In the genomic region with DNA sequence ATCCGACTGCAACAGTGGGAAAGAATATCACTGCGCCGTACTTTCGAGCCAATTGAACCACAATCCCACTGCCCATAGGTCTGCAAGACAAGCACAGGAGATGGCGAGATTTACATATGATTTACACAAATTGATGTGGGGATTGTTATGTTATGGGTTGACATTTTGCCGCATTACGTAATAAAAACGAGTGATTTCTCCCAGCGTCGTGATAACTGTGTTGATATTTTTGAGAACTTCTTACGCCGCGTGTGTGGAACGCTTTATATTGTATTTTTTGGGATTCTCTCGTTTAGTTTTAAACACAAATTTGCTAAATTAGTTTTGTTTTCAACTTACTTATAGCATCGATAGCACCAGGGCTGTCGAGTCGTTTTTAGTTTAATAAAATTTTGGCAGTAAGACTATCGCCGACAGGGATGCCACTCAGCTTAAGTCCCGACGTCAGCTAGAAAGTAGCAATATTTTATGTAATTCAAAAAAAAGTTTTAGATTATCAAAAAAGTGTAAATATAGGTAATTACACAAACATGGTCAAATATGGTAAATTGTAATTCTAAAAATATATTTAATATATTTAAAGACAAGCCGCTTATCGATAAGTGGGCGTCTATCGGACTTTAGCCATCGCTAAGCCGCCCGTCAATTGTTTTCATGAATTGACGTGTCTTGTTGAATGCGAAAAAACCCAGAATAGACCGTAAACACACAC, we compare ENCODE assay signal across 1 fruit fly cellular context.
TF ChIP-seq lines count a peak whose summit lies in the region.

A gene (minus strand): TSS at position 388 of the 712 bp plus-strand sequence.
A gene (minus strand): TSS at position 388 of the 712 bp plus-strand sequence.
A gene (plus strand): TSS at position 621 of the 712 bp plus-strand sequence.

TF ChIP-seq in whole organism, embryonic, 481 proteins besides CTCF, POLR2A, EP300 and RAD21 (continued from another document and continues in another):
- no peak for TF ChIP-seq pfk (GFP tag; optimal IDR thresholded peaks at IDR 0.05; lab: Kevin White, UChicago)
- TF ChIP-seq ase (GFP tag; IDR thresholded peaks at IDR 0.05; lab: Robert Waterston, UW) = no peak
- TF ChIP-seq CG10209 (GFP tag; optimal IDR thresholded peaks at IDR 0.05; lab: Kevin White, UChicago) = peak; percentile 25
- peak; percentile 82 for TF ChIP-seq CG2116 (GFP tag; optimal IDR thresholded peaks at IDR 0.05; lab: Kevin White, UChicago)
- TF ChIP-seq chif (GFP tag; optimal IDR thresholded peaks at IDR 0.05; lab: Kevin White, UChicago) = peak in 1 of 2 experiments; percentile 31
- peak; percentile 33 for TF ChIP-seq CG18476 (GFP tag; optimal IDR thresholded peaks at IDR 0.05; lab: Kevin White, UChicago)
- no peak for TF ChIP-seq ranshi (GFP tag; IDR thresholded peaks at IDR 0.05; lab: Robert Waterston, UW)
- TF ChIP-seq CG13123 (GFP tag; optimal IDR thresholded peaks at IDR 0.05; lab: Kevin White, UChicago) = no peak
- peak; percentile 64 for TF ChIP-seq CG31441 (GFP tag; IDR thresholded peaks at IDR 0.05; lab: Robert Waterston, UW)
- TF ChIP-seq grn (GFP tag; optimal IDR thresholded peaks at IDR 0.05; lab: Kevin White, UChicago) = no peak
- TF ChIP-seq CG13775 (GFP tag; optimal IDR thresholded peaks at IDR 0.05; lab: Kevin White, UChicago) = peak; percentile 65
- no peak for TF ChIP-seq CG42726 (GFP tag; IDR thresholded peaks at IDR 0.05; lab: Robert Waterston, UW; ENCODE audit: partially characterized antibody)
- no peak for TF ChIP-seq CG8944 (GFP tag; optimal IDR thresholded peaks at IDR 0.05; lab: Kevin White, UChicago)
- TF ChIP-seq tin (GFP tag; optimal IDR thresholded peaks at IDR 0.05; lab: Kevin White, UChicago) = peak; percentile 57
- peak; percentile 46 for TF ChIP-seq gcm (GFP tag; optimal IDR thresholded peaks at IDR 0.05; lab: Kevin White, UChicago)
- TF ChIP-seq Camta (GFP tag; optimal IDR thresholded peaks at IDR 0.05; lab: Kevin White, UChicago) = no peak
- TF ChIP-seq CG15696 (tag; optimal IDR thresholded peaks at IDR 0.05; lab: Kevin White, UChicago) = peak; percentile 73
- TF ChIP-seq CG8924 (tag; optimal IDR thresholded peaks at IDR 0.05; lab: Kevin White, UChicago) = peak; percentile 68
- TF ChIP-seq CG14441 (GFP tag; IDR thresholded peaks at IDR 0.05; lab: Robert Waterston, UW) = peak; percentile 15; the same call in 1 of the 2 replicates
- TF ChIP-seq scrt (GFP tag; optimal IDR thresholded peaks at IDR 0.05; lab: Kevin White, UChicago) = peak; percentile 25
- TF ChIP-seq Eip74EF (GFP tag; optimal IDR thresholded peaks at IDR 0.05; lab: Kevin White, UChicago) = peak in 1 of 2 experiments; percentile 23
- peak; percentile 33 for TF ChIP-seq Meics (GFP tag; optimal IDR thresholded peaks at IDR 0.05; lab: Kevin White, UChicago)
- no peak for TF ChIP-seq kah (GFP tag; optimal IDR thresholded peaks at IDR 0.05; lab: Kevin White, UChicago)
- no peak for TF ChIP-seq crol (GFP tag; IDR thresholded peaks at IDR 0.05; lab: Robert Waterston, UW)
- peak; percentile 63 for TF ChIP-seq CG15601 (tag; optimal IDR thresholded peaks at IDR 0.05; lab: Kevin White, UChicago)
- TF ChIP-seq CG1832 (GFP tag; optimal IDR thresholded peaks at IDR 0.05; lab: Kevin White, UChicago) = no peak
- peak; percentile 73 for TF ChIP-seq slbo (GFP tag; IDR thresholded peaks at IDR 0.05; lab: Robert Waterston, UW)
- TF ChIP-seq nmo (GFP tag; optimal IDR thresholded peaks at IDR 0.05; lab: Kevin White, UChicago) = peak; percentile 73
- no peak for TF ChIP-seq CG8089 (GFP tag; optimal IDR thresholded peaks at IDR 0.05; lab: Kevin White, UChicago)
- peak; percentile 62 for TF ChIP-seq CG4424 (GFP tag; optimal IDR thresholded peaks at IDR 0.05; lab: Kevin White, UChicago)
- peak; percentile 62 for TF ChIP-seq CG18262 (tag; optimal IDR thresholded peaks at IDR 0.05; lab: Kevin White, UChicago)
- TF ChIP-seq tgo (GFP tag; IDR thresholded peaks at IDR 0.05; lab: Robert Waterston, UW) = peak; percentile 53; the same call in 2 of the 3 replicates
- TF ChIP-seq Dfd (GFP tag; optimal IDR thresholded peaks at IDR 0.05; lab: Kevin White, UChicago) = no peak
- TF ChIP-seq Abd-B (GFP tag; optimal IDR thresholded peaks at IDR 0.05; lab: Kevin White, UChicago) = peak; percentile 65
- peak; percentile 45 for TF ChIP-seq Blimp-1 (GFP tag; optimal IDR thresholded peaks at IDR 0.05; lab: Kevin White, UChicago)
- TF ChIP-seq az2 (GFP tag; optimal IDR thresholded peaks at IDR 0.05; lab: Kevin White, UChicago) = peak; percentile 55
- TF ChIP-seq amos (GFP tag; IDR thresholded peaks at IDR 0.05; lab: Robert Waterston, UW; ENCODE audit: partially characterized antibody) = peak; percentile 57
- TF ChIP-seq Hmx (GFP tag; optimal IDR thresholded peaks at IDR 0.05; lab: Kevin White, UChicago) = no peak
- TF ChIP-seq CG30403 (GFP tag; optimal IDR thresholded peaks at IDR 0.05; lab: Kevin White, UChicago) = peak; percentile 75
- peak; percentile 72 for TF ChIP-seq CG13424 (tag; optimal IDR thresholded peaks at IDR 0.05; lab: Kevin White, UChicago)
- TF ChIP-seq CG9797 (GFP tag; optimal IDR thresholded peaks at IDR 0.05; lab: Kevin White, UChicago) = peak; percentile 22
- TF ChIP-seq NfI (GFP tag; optimal IDR thresholded peaks at IDR 0.05; lab: Kevin White, UChicago) = peak; percentile 43
- peak; percentile 55 for TF ChIP-seq ssp (GFP tag; IDR thresholded peaks at IDR 0.05; lab: Robert Waterston, UW)
- peak; percentile 26 for TF ChIP-seq CG7556 (GFP tag; optimal IDR thresholded peaks at IDR 0.05; lab: Kevin White, UChicago)
- TF ChIP-seq H15 (GFP tag; IDR thresholded peaks at IDR 0.05; lab: Robert Waterston, UW) = 0 out of 3 replicates have a peak, but pooled peaks have one; percentile 14
- peak; percentile 17 for TF ChIP-seq CG18619 (GFP tag; optimal IDR thresholded peaks at IDR 0.05; lab: Kevin White, UChicago)
- TF ChIP-seq p53 (GFP tag; optimal IDR thresholded peaks at IDR 0.05; lab: Kevin White, UChicago) = peak; percentile 68
- no peak for TF ChIP-seq chinmo (GFP tag; IDR thresholded peaks at IDR 0.05; lab: Robert Waterston, UW; ENCODE audit: partially characterized antibody)
- peak; percentile 51 for TF ChIP-seq sisA (GFP tag; IDR thresholded peaks at IDR 0.05; lab: Robert Waterston, UW)
- TF ChIP-seq prd (optimal IDR thresholded peaks at IDR 0.05; lab: Kevin White, UChicago) = no peak
- TF ChIP-seq prd (GFP tag; IDR thresholded peaks at IDR 0.05; lab: Robert Waterston, UW) = peak; percentile 65
- 0 out of 3 replicates have a peak, but pooled peaks have one; percentile 18 for TF ChIP-seq Optix (GFP tag; IDR thresholded peaks at IDR 0.05; lab: Robert Waterston, UW)
- peak; percentile 39 for TF ChIP-seq tap (tag; optimal IDR thresholded peaks at IDR 0.05; lab: Kevin White, UChicago)
- peak; percentile 53 for TF ChIP-seq zen (tag; optimal IDR thresholded peaks at IDR 0.05; lab: Kevin White, UChicago)
- 0 out of 2 replicates have a peak, but pooled peaks have one; percentile 42 for TF ChIP-seq CG17328 (GFP tag; IDR thresholded peaks at IDR 0.05; lab: Robert Waterston, UW)
- TF ChIP-seq CG6765 (GFP tag; optimal IDR thresholded peaks at IDR 0.05; lab: Kevin White, UChicago) = peak; percentile 30
- no peak for TF ChIP-seq Kr (GFP tag; optimal IDR thresholded peaks at IDR 0.05; lab: Kevin White, UChicago)
- peak; percentile 64 for TF ChIP-seq ind (GFP tag; optimal IDR thresholded peaks at IDR 0.05; lab: Kevin White, UChicago)
- peak; percentile 40 for TF ChIP-seq Fer2 (tag; optimal IDR thresholded peaks at IDR 0.05; lab: Kevin White, UChicago)
- TF ChIP-seq BtbVII (GFP tag; optimal IDR thresholded peaks at IDR 0.05; lab: Kevin White, UChicago) = no peak
- TF ChIP-seq CG11247 (GFP tag; IDR thresholded peaks at IDR 0.05; lab: Robert Waterston, UW) = peak; percentile 32; the same call in 1 of the 2 replicates
- TF ChIP-seq Hr39 (optimal IDR thresholded peaks at IDR 0.05; lab: Kevin White, UChicago) = no peak
- no peak for TF ChIP-seq Dip2 (GFP tag; IDR thresholded peaks at IDR 0.05; lab: Robert Waterston, UW)
- no peak for TF ChIP-seq tll (GFP tag; optimal IDR thresholded peaks at IDR 0.05; lab: Kevin White, UChicago)
- TF ChIP-seq BEAF-32 (GFP tag; optimal IDR thresholded peaks at IDR 0.05; lab: Kevin White, UChicago) = peak; percentile 75
- TF ChIP-seq Ets97D (GFP tag; optimal IDR thresholded peaks at IDR 0.05; lab: Kevin White, UChicago) = peak; percentile 44
- peak; percentile 55; the same call in 1 of the 3 replicates for TF ChIP-seq zfh1 (GFP tag; IDR thresholded peaks at IDR 0.05; lab: Robert Waterston, UW)
- peak; percentile 54 for TF ChIP-seq lbe (GFP tag; optimal IDR thresholded peaks at IDR 0.05; lab: Kevin White, UChicago)
- TF ChIP-seq NFAT (GFP tag; IDR thresholded peaks at IDR 0.05; lab: Robert Waterston, UW) = peak; percentile 44; the same call in 1 of the 2 replicates
- peak; percentile 65; the same call in 1 of the 2 replicates for TF ChIP-seq unc-4 (GFP tag; IDR thresholded peaks at IDR 0.05; lab: Robert Waterston, UW; ENCODE audit: partially characterized antibody)
- peak; percentile 13 for TF ChIP-seq sd (tag; optimal IDR thresholded peaks at IDR 0.05; lab: Kevin White, UChicago)
- TF ChIP-seq CG8388 (GFP tag; optimal IDR thresholded peaks at IDR 0.05; lab: Kevin White, UChicago) = peak; percentile 52
- TF ChIP-seq ro (GFP tag; IDR thresholded peaks at IDR 0.05; lab: Robert Waterston, UW) = no peak
- peak; percentile 65 for TF ChIP-seq CG11504 (tag; optimal IDR thresholded peaks at IDR 0.05; lab: Kevin White, UChicago)
- peak; percentile 33 for TF ChIP-seq D19A (tag; optimal IDR thresholded peaks at IDR 0.05; lab: Kevin White, UChicago)
- no peak for TF ChIP-seq lov (optimal IDR thresholded peaks at IDR 0.05; lab: Kevin White, UChicago)
- no peak for TF ChIP-seq lov (GFP tag; IDR thresholded peaks at IDR 0.05; lab: Robert Waterston, UW)
- TF ChIP-seq CG11456 (GFP tag; IDR thresholded peaks at IDR 0.05; lab: Robert Waterston, UW) = peak; percentile 16; the same call in 1 of the 3 replicates
- no peak for TF ChIP-seq Mrtf (GFP tag; IDR thresholded peaks at IDR 0.05; lab: Robert Waterston, UW)
- peak; percentile 60 for TF ChIP-seq CG7372 (GFP tag; IDR thresholded peaks at IDR 0.05; lab: Robert Waterston, UW)
- peak; percentile 78 for TF ChIP-seq Sry-δ (GFP tag; optimal IDR thresholded peaks at IDR 0.05; lab: Kevin White, UChicago)
- peak; percentile 11 for TF ChIP-seq CG7786 (GFP tag; optimal IDR thresholded peaks at IDR 0.05; lab: Kevin White, UChicago)
- no peak for TF ChIP-seq Mes4 (GFP tag; optimal IDR thresholded peaks at IDR 0.05; lab: Kevin White, UChicago)
- TF ChIP-seq sob (GFP tag; IDR thresholded peaks at IDR 0.05; lab: Robert Waterston, UW) = peak; percentile 73
- peak; percentile 45 for TF ChIP-seq vfl (GFP tag; optimal IDR thresholded peaks at IDR 0.05; lab: Kevin White, UChicago)
- TF ChIP-seq CG34376 (GFP tag; optimal IDR thresholded peaks at IDR 0.05; lab: Kevin White, UChicago) = no peak
- peak; percentile 8 for TF ChIP-seq CG16815 (GFP tag; optimal IDR thresholded peaks at IDR 0.05; lab: Kevin White, UChicago)
- peak; percentile 14 for TF ChIP-seq shn (GFP tag; optimal IDR thresholded peaks at IDR 0.05; lab: Kevin White, UChicago)
- peak; percentile 47 for TF ChIP-seq Fer3 (tag; optimal IDR thresholded peaks at IDR 0.05; lab: Kevin White, UChicago)
- no peak for TF ChIP-seq mirr (GFP tag; optimal IDR thresholded peaks at IDR 0.05; lab: Kevin White, UChicago)
- TF ChIP-seq CG33557 (GFP tag; optimal IDR thresholded peaks at IDR 0.05; lab: Kevin White, UChicago) = peak; percentile 29
- no peak for TF ChIP-seq CG17912 (GFP tag; optimal IDR thresholded peaks at IDR 0.05; lab: Kevin White, UChicago)
- TF ChIP-seq bab2 (GFP tag; optimal IDR thresholded peaks at IDR 0.05; lab: Kevin White, UChicago) = peak; percentile 24
- no peak for TF ChIP-seq CG10274 (GFP tag; optimal IDR thresholded peaks at IDR 0.05; lab: Kevin White, UChicago)
- TF ChIP-seq CG17186 (GFP tag; optimal IDR thresholded peaks at IDR 0.05; lab: Kevin White, UChicago) = peak; percentile 8
- TF ChIP-seq CG10267 (tag; optimal IDR thresholded peaks at IDR 0.05; lab: Kevin White, UChicago) = peak; percentile 72
- TF ChIP-seq hb (GFP tag; IDR thresholded peaks at IDR 0.05; lab: Robert Waterston, UW; ENCODE audit: partially characterized antibody) = peak; percentile 35; the same call in 1 of the 3 replicates
- TF ChIP-seq Deaf1 (tag; optimal IDR thresholded peaks at IDR 0.05; lab: Kevin White, UChicago) = peak; percentile 15
- no peak for TF ChIP-seq pan (optimal IDR thresholded peaks at IDR 0.05; lab: Kevin White, UChicago)
- TF ChIP-seq pan (GFP tag; optimal IDR thresholded peaks at IDR 0.05 in 1 of 2, IDR thresholded peaks at IDR 0.05 in 1 of 2) = peak in 1 of 2 experiments; percentile 20
- no peak for TF ChIP-seq cwo (GFP tag; optimal IDR thresholded peaks at IDR 0.05; lab: Kevin White, UChicago)
- 0 out of 2 replicates have a peak, but pooled peaks have one; percentile 31 for TF ChIP-seq CG1024 (GFP tag; IDR thresholded peaks at IDR 0.05; lab: Robert Waterston, UW)
- peak; percentile 53 for TF ChIP-seq klu (GFP tag; IDR thresholded peaks at IDR 0.05; lab: Robert Waterston, UW)
- TF ChIP-seq Asciz (GFP tag; optimal IDR thresholded peaks at IDR 0.05; lab: Kevin White, UChicago) = no peak
- TF ChIP-seq CG15073 (GFP tag; optimal IDR thresholded peaks at IDR 0.05; lab: Kevin White, UChicago) = no peak
- peak; percentile 42; the same call in 1 of the 2 replicates for TF ChIP-seq Ada2b (GFP tag; IDR thresholded peaks at IDR 0.05; lab: Robert Waterston, UW)
- TF ChIP-seq CG17802 (tag; optimal IDR thresholded peaks at IDR 0.05; lab: Kevin White, UChicago) = no peak
- TF ChIP-seq pzg (GFP tag; optimal IDR thresholded peaks at IDR 0.05; lab: Kevin White, UChicago) = peak; percentile 59
- TF ChIP-seq CG16813 (GFP tag; IDR thresholded peaks at IDR 0.05; lab: Robert Waterston, UW; ENCODE audit: partially characterized antibody) = peak; percentile 58
- peak; percentile 46 for TF ChIP-seq caup (GFP tag; optimal IDR thresholded peaks at IDR 0.05; lab: Kevin White, UChicago; ENCODE audit: severe bottlenecking)
- TF ChIP-seq gem (tag; optimal IDR thresholded peaks at IDR 0.05; lab: Kevin White, UChicago) = peak; percentile 78
- no peak for TF ChIP-seq her (GFP tag; optimal IDR thresholded peaks at IDR 0.05; lab: Kevin White, UChicago)
- peak; percentile 20 for TF ChIP-seq Myb (GFP tag; optimal IDR thresholded peaks at IDR 0.05; lab: Kevin White, UChicago)
- TF ChIP-seq twi (tag; optimal IDR thresholded peaks at IDR 0.05; lab: Kevin White, UChicago) = peak; percentile 26
- peak; percentile 31 for TF ChIP-seq tup (GFP tag; optimal IDR thresholded peaks at IDR 0.05; lab: Kevin White, UChicago)
- peak; percentile 59 for TF ChIP-seq CG13296 (GFP tag; optimal IDR thresholded peaks at IDR 0.05; lab: Kevin White, UChicago)
- no peak for TF ChIP-seq CG4282 (GFP tag; optimal IDR thresholded peaks at IDR 0.05; lab: Kevin White, UChicago)
- TF ChIP-seq CG1647 (GFP tag; optimal IDR thresholded peaks at IDR 0.05; lab: Kevin White, UChicago) = no peak
- peak; percentile 62 for TF ChIP-seq CG15269 (tag; optimal IDR thresholded peaks at IDR 0.05; lab: Kevin White, UChicago)
